Worm (Caenorhabditis elegans) whole organism, L3 larva: ENCODE results near the gene tag-65.

Source experiments
- ama-1 ChIP-seq: fragments of 150-350 bp; optimal IDR thresholded peaks from 2 replicates; lab custom pipeline; 2018
- ceh-28 ChIP-seq: fragments of 150-350 bp; optimal IDR thresholded peaks from 2 replicates; lab custom pipeline; 2014; ENCODE audit warnings: missing biosample characterization, missing genetic modification reagents, missing genetic modification characterization
- fkh-10 ChIP-seq: sonication (generic microtip); optimal IDR thresholded peaks from 2 replicates; lab custom pipeline; 2017; ENCODE audit warnings: missing biosample characterization, missing genetic modification reagents, missing genetic modification characterization
- lin-39 ChIP-seq: fragments of 150-350 bp; optimal IDR thresholded peaks from 2 replicates; lab custom pipeline; 2018; ENCODE audit warnings: missing biosample characterization, missing genetic modification reagents, missing genetic modification characterization
- mdl-1 ChIP-seq: fragments of 150-350 bp; optimal IDR thresholded peaks from 2 replicates; lab custom pipeline; 2014; ENCODE audit warnings: missing biosample characterization, missing genetic modification characterization
- nfya-1 ChIP-seq: sonication (generic microtip); optimal IDR thresholded peaks from 2 replicates; lab custom pipeline; 2017; ENCODE audit warnings: missing genetic modification characterization, mild to moderate bottlenecking, missing compliant biosample characterization, antibody characterized with exemption, moderate library complexity; ENCODE audit not compliant: insufficient read depth
- nhr-237 ChIP-seq: fragments of 150-350 bp; optimal IDR thresholded peaks from 2 replicates; lab custom pipeline; 2014; ENCODE audit warnings: missing biosample characterization, missing genetic modification characterization
- nhr-25 ChIP-seq: sonication (generic microtip); optimal IDR thresholded peaks from 2 replicates; lab custom pipeline; 2017; ENCODE audit warnings: missing biosample characterization, missing genetic modification characterization
- nhr-28 ChIP-seq: fragments of 150-350 bp; optimal IDR thresholded peaks from 2 replicates; lab custom pipeline; 2014; ENCODE audit warnings: missing biosample characterization, missing genetic modification characterization
- unc-39 ChIP-seq: sonication (generic microtip); optimal IDR thresholded peaks from 4 replicates; lab custom pipeline; 2017; ENCODE audit warnings: missing biosample characterization, missing genetic modification characterization
- unc-62 ChIP-seq: fragments of 150-350 bp; sonication (generic microtip); optimal IDR thresholded peaks from 4 replicates; lab custom pipeline; 2014; ENCODE audit warnings: missing biosample characterization, missing genetic modification reagents, missing genetic modification characterization
- ztf-11 ChIP-seq: fragments of 150-350 bp; optimal IDR thresholded peaks from 2 replicates; lab custom pipeline; 2014; ENCODE audit warnings: missing biosample characterization, missing genetic modification characterization

DNA sequence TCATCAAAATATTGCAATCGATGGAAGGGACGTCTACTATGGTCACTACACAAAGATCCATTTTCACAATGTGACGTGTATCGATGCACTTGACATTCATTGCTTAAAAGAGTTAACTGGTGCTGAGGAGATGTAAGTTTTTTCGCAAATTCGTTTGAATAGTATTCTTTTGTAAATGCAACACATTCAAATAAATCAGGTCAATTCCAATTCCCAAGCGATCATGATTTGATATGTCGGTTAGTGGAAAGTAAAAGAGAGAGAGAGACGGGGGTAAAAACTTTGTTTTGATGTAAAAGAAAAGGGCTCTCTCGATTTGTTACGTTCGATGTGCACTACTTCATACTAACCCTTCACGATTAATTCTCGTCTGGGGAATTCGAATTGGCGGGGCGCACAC lies 11.9 kb upstream of the tag-65 start:
- TF ChIP-seq nfya-1 (tag; lab: Kevin White, UChicago), result no peak
- no peak for TF ChIP-seq nhr-25 (tag; lab: Kevin White, UChicago)
- TF ChIP-seq mdl-1, result no peak
- TF ChIP-seq fkh-10, result no peak
- no peak for TF ChIP-seq ama-1
- no peak for TF ChIP-seq unc-39
- TF ChIP-seq lin-39 (tag; lab: Kevin White, UChicago), result peak; percentile 25
- TF ChIP-seq ztf-11 (tag; lab: Kevin White, UChicago), result no peak
- no peak for TF ChIP-seq nhr-28
- no peak for TF ChIP-seq nhr-237 (tag; lab: Kevin White, UChicago)
- no peak for TF ChIP-seq unc-62 (GFP tag; lab: Kevin White, UChicago)
- no peak for TF ChIP-seq ceh-28
